Fruit fly (Drosophila melanogaster) whole organism, adult: ENCODE results near the gene cnc.
A peak's percentile ranks its signal among the peaks of the same experiment; 100 is the strongest.

Experiments
- CG11617 ChIP-seq: fragments of 200-800 bp; sonication (Bioruptor generic); optimal IDR thresholded peaks from 2 replicates; lab custom pipeline; 2017; ENCODE audit warnings: mild to moderate bottlenecking, missing biosample characterization, missing genetic modification reagents, missing genetic modification characterization
- CG12768 ChIP-seq: fragments of 200-800 bp; sonication (Bioruptor generic); optimal IDR thresholded peaks from 2 replicates; lab custom pipeline; 2017; ENCODE audit warnings: missing biosample characterization, missing genetic modification characterization, mild to moderate bottlenecking, moderate library complexity, missing genetic modification reagents
- CG14711 ChIP-seq: fragments of 200-800 bp; sonication (Bioruptor generic); optimal IDR thresholded peaks from 2 replicates; lab custom pipeline; 2018; ENCODE audit warnings: missing biosample characterization, mild to moderate bottlenecking, missing genetic modification characterization, moderate library complexity
- CG1620 ChIP-seq: fragments of 200-800 bp; sonication (Bioruptor generic); optimal IDR thresholded peaks from 2 replicates; lab custom pipeline; 2016; ENCODE audit warnings: missing biosample characterization, missing genetic modification characterization
- CG33017 ChIP-seq: fragments of 200-800 bp; sonication (Bioruptor generic); optimal IDR thresholded peaks from 2 replicates; lab custom pipeline; 2018; ENCODE audit warnings: missing biosample characterization, mild to moderate bottlenecking, missing genetic modification characterization, moderate library complexity
- CG5204 ChIP-seq: fragments of 200-800 bp; sonication (Bioruptor generic); optimal IDR thresholded peaks from 2 replicates; lab custom pipeline; 2016; ENCODE audit warnings: missing biosample characterization, missing genetic modification characterization
- CG7045 ChIP-seq: fragments of 200-800 bp; sonication (Bioruptor generic); optimal IDR thresholded peaks from 2 replicates; lab custom pipeline; 2017; ENCODE audit warnings: missing biosample characterization, mild to moderate bottlenecking, missing genetic modification characterization
- CG7101 ChIP-seq: fragments of 200-800 bp; sonication (Bioruptor generic); optimal IDR thresholded peaks from 2 replicates; lab custom pipeline; 2018; ENCODE audit warnings: missing biosample characterization, mild to moderate bottlenecking, missing genetic modification characterization, moderate library complexity
- Clk ChIP-seq: fragments of 200-800 bp; sonication (Bioruptor generic); optimal IDR thresholded peaks from 2 replicates; lab custom pipeline; 2017; ENCODE audit warnings: missing biosample characterization, missing genetic modification characterization
- Crg-1 ChIP-seq: fragments of 200-800 bp; sonication (Bioruptor generic); optimal IDR thresholded peaks from 2 replicates; lab custom pipeline; 2016; ENCODE audit warnings: missing biosample characterization, missing genetic modification characterization
- Hr96 ChIP-seq: fragments of 200-800 bp; sonication (Bioruptor generic); optimal IDR thresholded peaks from 2 replicates; lab custom pipeline; 2016; ENCODE audit warnings: missing biosample characterization, missing genetic modification characterization
- Mnt ChIP-seq: fragments of 200-800 bp; sonication (Bioruptor generic); optimal IDR thresholded peaks from 2 replicates; lab custom pipeline; 2016; ENCODE audit warnings: missing biosample characterization, mild to moderate bottlenecking, missing genetic modification characterization
- bab1 ChIP-seq: fragments of 200-800 bp; sonication (Bioruptor generic); optimal IDR thresholded peaks from 3 replicates; lab custom pipeline; 2019; ENCODE audit warnings: missing biosample characterization, mild to moderate bottlenecking, missing genetic modification characterization, moderate library complexity
- cic ChIP-seq: fragments of 200-800 bp; sonication (Bioruptor generic); optimal IDR thresholded peaks from 2 replicates; lab custom pipeline; 2017; ENCODE audit warnings: missing biosample characterization, mild to moderate bottlenecking, missing genetic modification characterization, moderate library complexity
- cnc ChIP-seq, 2 experiments: fragments of >200 bp; optimal IDR thresholded peaks; 2 replicates each; lab custom pipeline; 2017
- kay ChIP-seq: fragments of 200-800 bp; sonication (Bioruptor generic); peaks from one replicate; lab custom pipeline; 2016; ENCODE audit warnings: missing biosample characterization, missing genetic modification characterization, borderline replicate concordance
- ovo ChIP-seq: fragments of 200-800 bp; sonication (Bioruptor generic); optimal IDR thresholded peaks from 2 replicates; lab custom pipeline; 2016; ENCODE audit warnings: missing biosample characterization, missing genetic modification characterization
- pad ChIP-seq: fragments of 200-800 bp; sonication (Bioruptor generic); optimal IDR thresholded peaks from 3 replicates; lab custom pipeline; 2017; ENCODE audit warnings: missing biosample characterization, missing genetic modification characterization, mild to moderate bottlenecking, moderate library complexity, missing genetic modification reagents
- tj ChIP-seq: fragments of 200-800 bp; sonication (Bioruptor generic); optimal IDR thresholded peaks from 3 replicates; lab custom pipeline; 2017; ENCODE audit warnings: missing biosample characterization, mild to moderate bottlenecking, missing genetic modification characterization, moderate library complexity
- toe ChIP-seq: fragments of 200-800 bp; sonication (Bioruptor generic); optimal IDR thresholded peaks from 2 replicates; lab custom pipeline; 2016; ENCODE audit warnings: missing biosample characterization, missing genetic modification characterization

Gene cnc

dm6 chr3R:23207254-23207653 is 19.3 kb downstream of the cnc start:
- TF ChIP-seq bab1 (GFP tag; lab: Kevin White, UChicago), result no peak
- no peak for TF ChIP-seq Hr96 (GFP tag; lab: Kevin White, UChicago)
- no peak for TF ChIP-seq cic
- no peak for TF ChIP-seq CG11617 (GFP tag; lab: Kevin White, UChicago)
- TF ChIP-seq tj (GFP tag; lab: Kevin White, UChicago), result no peak
- no peak for TF ChIP-seq CG33017
- no peak for TF ChIP-seq CG14711
- TF ChIP-seq Crg-1, result no peak

DNA sequence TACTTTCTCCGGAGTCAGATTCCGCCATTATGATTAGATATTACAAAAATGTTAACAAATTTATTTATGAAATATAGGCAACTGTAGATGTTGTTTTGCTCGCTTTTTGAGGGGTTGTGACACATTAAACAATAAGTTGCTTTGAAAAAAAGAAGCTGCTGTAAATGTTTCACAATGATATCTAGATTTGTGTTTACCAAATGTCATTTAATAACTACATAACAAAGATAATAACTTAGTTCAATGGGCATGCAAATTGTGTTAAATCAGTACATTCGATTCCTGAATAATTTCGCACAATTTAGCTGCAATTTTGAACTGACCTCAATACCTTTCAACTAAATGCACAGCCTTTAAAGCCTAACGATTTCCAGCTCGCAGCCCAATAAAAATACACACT is 22.6 kb downstream of the cnc start, which contains the start of gene fzo:
Gene fzo (minus strand): TSS at position 101 of the 400 bp plus-strand sequence.
- TF ChIP-seq CG1620 (GFP tag; lab: Kevin White, UChicago) (no peak), CG33017 (no peak), CG11617 (GFP tag; lab: Kevin White, UChicago) (no peak), bab1 (GFP tag; lab: Kevin White, UChicago) (no peak), ovo (GFP tag; lab: Kevin White, UChicago) (no peak), Mnt (GFP tag; lab: Kevin White, UChicago) (no peak), CG7101 (no peak), pad (GFP tag; lab: Kevin White, UChicago) (no peak), CG14711 (no peak), Clk (no peak), kay (GFP tag; lab: Kevin White, UChicago) (no peak), cnc (optimal IDR thresholded peaks at IDR 0.05; lab: Kevin White, UChicago) (no peak), toe (no peak)

dm6 chr3R:23201122-23201521 is 25.4 kb downstream of the cnc start:
- TF ChIP-seq toe, result no peak
- TF ChIP-seq bab1 (GFP tag; lab: Kevin White, UChicago), result peak; percentile 28
- TF ChIP-seq kay (GFP tag; lab: Kevin White, UChicago), result no peak
- TF ChIP-seq CG1620 (GFP tag; lab: Kevin White, UChicago), result no peak
- TF ChIP-seq Mnt (GFP tag; lab: Kevin White, UChicago), result no peak
- TF ChIP-seq pad (GFP tag; lab: Kevin White, UChicago), result peak; percentile 23
- TF ChIP-seq Clk, result no peak
- no peak for TF ChIP-seq CG11617 (GFP tag; lab: Kevin White, UChicago)
- TF ChIP-seq CG12768 (GFP tag; lab: Kevin White, UChicago), result no peak
- TF ChIP-seq ovo (GFP tag; lab: Kevin White, UChicago), result no peak
- no peak for TF ChIP-seq CG5204 (GFP tag; lab: Kevin White, UChicago)
- TF ChIP-seq CG33017, result no peak
- TF ChIP-seq CG14711, result no peak

DNA sequence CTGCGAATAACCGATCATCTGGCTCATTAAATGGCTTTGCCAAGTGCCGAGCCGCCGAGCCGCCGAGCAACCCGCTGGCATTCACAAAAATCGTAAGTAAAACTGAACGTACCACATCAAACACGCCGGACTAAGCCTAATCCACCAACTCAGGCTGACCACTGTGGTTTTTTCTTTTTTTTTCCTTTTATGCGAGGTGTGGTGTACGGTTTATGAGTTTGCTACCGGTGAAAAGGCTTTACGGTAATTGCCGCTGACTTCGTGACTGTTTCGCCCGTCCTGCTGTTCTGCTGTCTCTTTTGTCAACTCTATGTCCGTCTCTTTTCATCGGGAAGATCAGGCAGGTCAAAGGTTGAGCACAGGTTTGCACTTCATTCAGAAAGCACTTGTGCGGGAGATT is 30.8 kb downstream of the cnc start:
- TF ChIP-seq Clk (no peak), Crg-1 (no peak), CG7101 (no peak), cnc (optimal IDR thresholded peaks at IDR 0.05; lab: Kevin White, UChicago) (no peak), kay (GFP tag; lab: Kevin White, UChicago) (no peak), bab1 (GFP tag; lab: Kevin White, UChicago) (no peak), CG12768 (GFP tag; lab: Kevin White, UChicago) (no peak), toe (no peak), CG7045 (GFP tag; lab: Kevin White, UChicago) (no peak), pad (GFP tag; lab: Kevin White, UChicago) (no peak), CG33017 (no peak), cic (no peak), CG5204 (GFP tag; lab: Kevin White, UChicago) (no peak), Hr96 (GFP tag; lab: Kevin White, UChicago) (no peak), tj (GFP tag; lab: Kevin White, UChicago) (no peak), CG14711 (no peak), CG11617 (GFP tag; lab: Kevin White, UChicago) (no peak), Mnt (GFP tag; lab: Kevin White, UChicago) (no peak)

dm6 chr3R:23193400-23193799 is 33.1 kb downstream of the cnc start:
- TF ChIP-seq CG7045 (GFP tag; lab: Kevin White, UChicago), result no peak
- TF ChIP-seq Clk, result no peak
- no peak for TF ChIP-seq CG33017
- no peak for TF ChIP-seq toe
- TF ChIP-seq cic, result no peak
- no peak for TF ChIP-seq Crg-1
- TF ChIP-seq ovo (GFP tag; lab: Kevin White, UChicago), result no peak
- TF ChIP-seq bab1 (GFP tag; lab: Kevin White, UChicago), result no peak
- no peak for TF ChIP-seq CG5204 (GFP tag; lab: Kevin White, UChicago)
- TF ChIP-seq Hr96 (GFP tag; lab: Kevin White, UChicago), result no peak
- no peak for TF ChIP-seq Mnt (GFP tag; lab: Kevin White, UChicago)
- TF ChIP-seq CG14711, result no peak
- TF ChIP-seq CG7101, result no peak
- TF ChIP-seq CG12768 (GFP tag; lab: Kevin White, UChicago), result no peak
- TF ChIP-seq kay (GFP tag; lab: Kevin White, UChicago), result no peak
- TF ChIP-seq cnc (optimal IDR thresholded peaks at IDR 0.05; lab: Kevin White, UChicago), result no peak
- TF ChIP-seq pad (GFP tag; lab: Kevin White, UChicago), result no peak

dm6 chr3R:23192984-23193383 is 33.5 kb downstream of the cnc start:
- TF ChIP-seq bab1 (GFP tag; lab: Kevin White, UChicago), result no peak
- TF ChIP-seq CG14711, result no peak
- no peak for TF ChIP-seq Mnt (GFP tag; lab: Kevin White, UChicago)
- TF ChIP-seq cnc (optimal IDR thresholded peaks at IDR 0.05; lab: Kevin White, UChicago), result no peak
